Fruit fly (Drosophila melanogaster) S2 (cell line): Measurements from ENCODE around the gene Rnp4F.

ENCODE experiments used
- CG8478 ChIP-seq: fragments of >200 bp; optimal IDR thresholded peaks from 2 replicates; lab custom pipeline; 2018
- CTCF ChIP-seq, 2 experiments: fragments of >200 bp; optimal IDR thresholded peaks; 2 replicates each; lab custom pipeline; 2018

DNA sequence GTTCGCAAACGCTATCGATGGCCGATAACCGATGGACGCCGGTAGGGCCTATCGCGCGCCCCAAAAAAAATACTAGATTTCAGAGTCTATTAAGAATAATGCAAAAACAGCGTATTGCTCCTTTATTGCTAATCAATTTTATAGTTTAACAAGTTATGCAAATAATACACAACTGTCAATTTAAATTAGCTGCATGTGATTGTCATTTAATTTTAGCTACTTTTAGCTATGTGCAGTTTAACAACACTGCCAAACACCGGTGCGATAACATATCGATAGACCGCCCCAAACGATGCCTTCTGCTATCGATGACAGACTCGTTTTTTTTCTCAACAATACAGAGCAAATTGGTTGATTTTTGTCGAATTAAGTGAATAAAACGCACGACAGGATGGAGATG is 13.5 kb downstream of the Rnp4F start, which contains the start of the genes Cdk7 and snf:
- TF ChIP-seq CG8478 (lab: Kevin White, UChicago) (no peak), CTCF (optimal IDR thresholded peaks at IDR 0.05; lab: Kevin White, UChicago) (no peak)
